Fruit fly (Drosophila melanogaster) whole organism, wandering third instar larva: ENCODE results near the gene CG42654.

Source experiments
- CG9705 ChIP-seq: fragments of 200-800 bp; sonication (Bioruptor generic); optimal IDR thresholded peaks from 2 replicates; lab custom pipeline; 2018; ENCODE audit warnings: missing biosample characterization, mild to moderate bottlenecking, missing genetic modification characterization
- Hr83 ChIP-seq: fragments of 200-300 bp; sonication (Bioruptor generic); optimal IDR thresholded peaks from 2 replicates; lab custom pipeline; 2016; ENCODE audit warnings: missing biosample characterization, mild to moderate bottlenecking, missing genetic modification characterization, moderate library complexity; ENCODE audit not compliant: poor library complexity, severe bottlenecking
- Rel ChIP-seq, 2 experiments: fragments of 200-800 bp; sonication (Bioruptor generic) in 1 of 2; optimal IDR thresholded peaks; 2 replicates in 1 of 2; 3 replicates in 1 of 2; lab custom pipeline; 2016 to 2019; ENCODE audit warnings: mild to moderate bottlenecking in 2 of 2, missing biosample characterization in 2 of 2, missing genetic modification characterization in 2 of 2, moderate library complexity in 1 of 2
- br ChIP-seq: fragments of 200-800 bp; sonication (Bioruptor generic); optimal IDR thresholded peaks from 2 replicates; lab custom pipeline; 2016; ENCODE audit warnings: missing biosample characterization, missing genetic modification characterization
- pan ChIP-seq: fragments of >200 bp; optimal IDR thresholded peaks from 2 replicates; lab custom pipeline; 2017
- sage ChIP-seq: fragments of 200-800 bp; sonication (Bioruptor generic); optimal IDR thresholded peaks from 2 replicates; lab custom pipeline; 2016; ENCODE audit warnings: missing biosample characterization, mild to moderate bottlenecking, missing genetic modification characterization

dm6 chr3L:20000081-20000736 lies 45.9 kb upstream of the CG42654 start, which contains the start of the genes Tom20 and Gabat:
- TF ChIP-seq CG9705 (GFP tag; lab: Kevin White, UChicago) = no peak
- TF ChIP-seq Rel (GFP tag; optimal IDR thresholded peaks at IDR 0.05; lab: Kevin White, UChicago) = no peak
- TF ChIP-seq Rel (tag; optimal IDR thresholded peaks at IDR 0.05; lab: Kevin White, UChicago) = no peak
- no peak for TF ChIP-seq br
- TF ChIP-seq pan (lab: Kevin White, UChicago) = no peak
- TF ChIP-seq Hr83 (GFP tag; lab: Kevin White, UChicago) = no peak
- no peak for TF ChIP-seq sage (GFP tag; lab: Kevin White, UChicago)
